Worm (Caenorhabditis elegans) whole organism, L3 larva: ENCODE data around the gene pch-2.

Source experiments
- aly-2 ChIP-seq: fragments of 150-350 bp; optimal IDR thresholded peaks from 2 replicates; lab custom pipeline; 2014; ENCODE audit warnings: missing biosample characterization, missing genetic modification characterization
- ceh-82 ChIP-seq: fragments of 150-350 bp; optimal IDR thresholded peaks from 2 replicates; lab custom pipeline; 2014; ENCODE audit warnings: missing biosample characterization, missing genetic modification characterization
- fkh-10 ChIP-seq: sonication (generic microtip); optimal IDR thresholded peaks from 2 replicates; lab custom pipeline; 2017; ENCODE audit warnings: missing biosample characterization, missing genetic modification reagents, missing genetic modification characterization
- nhr-12 ChIP-seq: fragments of 150-350 bp; optimal IDR thresholded peaks from 2 replicates; lab custom pipeline; 2014; ENCODE audit warnings: missing biosample characterization, missing genetic modification characterization
- nhr-25 ChIP-seq: sonication (generic microtip); optimal IDR thresholded peaks from 2 replicates; lab custom pipeline; 2017; ENCODE audit warnings: missing biosample characterization, missing genetic modification characterization
- nhr-76 ChIP-seq: fragments of 150-350 bp; sonication (generic microtip); optimal IDR thresholded peaks from 5 replicates; lab custom pipeline; 2014; ENCODE audit warnings: missing biosample characterization, missing genetic modification characterization
- nhr-77 ChIP-seq: fragments of 150-350 bp; optimal IDR thresholded peaks from 2 replicates; lab custom pipeline; 2014; ENCODE audit warnings: missing biosample characterization, missing genetic modification characterization
- pha-4 ChIP-seq: fragments of 150-350 bp; optimal IDR thresholded peaks from 2 replicates; lab custom pipeline; 2014; ENCODE audit warnings: missing biosample characterization, missing genetic modification reagents, missing genetic modification characterization
- unc-39 ChIP-seq: sonication (generic microtip); optimal IDR thresholded peaks from 4 replicates; lab custom pipeline; 2017; ENCODE audit warnings: missing biosample characterization, missing genetic modification characterization
- ztf-11 ChIP-seq: fragments of 150-350 bp; optimal IDR thresholded peaks from 2 replicates; lab custom pipeline; 2014; ENCODE audit warnings: missing biosample characterization, missing genetic modification characterization

DNA sequence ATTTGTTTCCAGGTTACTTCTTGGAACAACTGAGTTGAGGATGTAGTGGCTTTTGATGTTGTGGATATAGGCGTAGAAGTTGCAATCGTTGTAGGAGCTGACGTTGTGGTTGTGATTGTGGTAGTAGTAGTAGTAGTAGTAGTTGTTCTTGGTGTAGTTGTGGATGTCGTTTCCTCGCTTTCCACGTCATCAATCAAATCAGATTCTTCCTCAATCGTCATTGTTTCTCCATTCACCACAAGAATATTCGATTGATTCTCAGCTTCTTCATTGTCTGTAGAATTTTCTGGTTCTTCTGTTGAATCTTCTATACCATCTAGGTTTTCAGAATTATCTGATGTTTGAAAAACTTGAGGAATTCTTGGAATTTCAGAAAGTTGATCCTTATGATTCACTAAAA lies 20.5 kb downstream of the pch-2 start:
- TF ChIP-seq ceh-82 (tag; lab: Kevin White, UChicago) = no peak
- TF ChIP-seq pha-4 (tag; lab: Kevin White, UChicago) = no peak
- no peak for TF ChIP-seq aly-2 (tag; lab: Kevin White, UChicago)
- TF ChIP-seq nhr-25 (tag; lab: Kevin White, UChicago) = no peak
- no peak for TF ChIP-seq nhr-12 (tag; lab: Kevin White, UChicago)
- no peak for TF ChIP-seq nhr-77
- no peak for TF ChIP-seq unc-39
- TF ChIP-seq ztf-11 (tag; lab: Kevin White, UChicago) = no peak
- no peak for TF ChIP-seq nhr-76
- TF ChIP-seq fkh-10 (GFP tag; lab: Kevin White, UChicago) = no peak
